Fruit fly (Drosophila melanogaster) whole organism, embryonic: ENCODE measurements around the gene tral.

Experiments
- Asciz ChIP-seq: fragments of 200-800 bp; sonication (Bioruptor generic); optimal IDR thresholded peaks from 2 replicates; lab custom pipeline; 2017; ENCODE audit warnings: missing biosample characterization, mild to moderate bottlenecking, missing genetic modification characterization, missing genetic modification reagents
- Atf-2 ChIP-seq: fragments of 200-800 bp; sonication (Bioruptor generic); optimal IDR thresholded peaks from 2 replicates; lab custom pipeline; 2016; ENCODE audit warnings: missing biosample characterization, missing genetic modification characterization
- Bgb ChIP-seq: fragments of 200-800 bp; sonication (Bioruptor generic); IDR thresholded peaks from 2 replicates; pipeline ENCODE4 v1.3.6; 2022; ENCODE audit warnings: missing biosample characterization, missing genetic modification characterization; ENCODE audit not compliant: partially characterized antibody
- C15 ChIP-seq: fragments of 200-800 bp; sonication (Bioruptor generic); IDR thresholded peaks from 3 replicates; pipeline ENCODE4 v1.3.6; 2022; ENCODE audit warnings: missing biosample characterization, missing genetic modification characterization
- CG10209 ChIP-seq: fragments of 200-800 bp; sonication (Bioruptor generic); optimal IDR thresholded peaks from 3 replicates; lab custom pipeline; 2017; ENCODE audit warnings: missing biosample characterization, mild to moderate bottlenecking, missing genetic modification characterization, missing genetic modification reagents
- CG13123 ChIP-seq: fragments of 200-800 bp; sonication (Bioruptor generic); optimal IDR thresholded peaks from 2 replicates; lab custom pipeline; 2016; ENCODE audit warnings: missing biosample characterization, missing genetic modification characterization
- CG13287 ChIP-seq: fragments of 200-800 bp; sonication (Bioruptor generic); IDR thresholded peaks from 2 replicates; pipeline ENCODE4 v1.3.6; 2022; ENCODE audit warnings: missing biosample characterization, missing genetic modification characterization; ENCODE audit not compliant: partially characterized antibody
- CG13296 ChIP-seq: fragments of 200-800 bp; sonication (Bioruptor generic); optimal IDR thresholded peaks from 3 replicates; lab custom pipeline; 2018; ENCODE audit warnings: missing biosample characterization, mild to moderate bottlenecking, missing genetic modification characterization
- CG13624 ChIP-seq: fragments of 200-800 bp; sonication (Bioruptor generic); optimal IDR thresholded peaks from 2 replicates; lab custom pipeline; 2016; ENCODE audit warnings: missing biosample characterization, missing genetic modification characterization
- CG16813 ChIP-seq: fragments of 200-800 bp; sonication (Bioruptor generic); IDR thresholded peaks from 3 replicates; pipeline ENCODE4 v1.3.6; 2022; ENCODE audit warnings: missing biosample characterization, missing genetic modification characterization; ENCODE audit not compliant: partially characterized antibody
- CG17829 ChIP-seq: fragments of 200-800 bp; optimal IDR thresholded peaks from 2 replicates; lab custom pipeline; 2019; ENCODE audit warnings: missing biosample characterization, mild to moderate bottlenecking, missing genetic modification characterization, moderate library complexity
- CG1832 ChIP-seq: fragments of 200-800 bp; sonication (Bioruptor generic); optimal IDR thresholded peaks from 2 replicates; lab custom pipeline; 2017; ENCODE audit warnings: missing biosample characterization, mild to moderate bottlenecking, missing genetic modification characterization, inconsistent platforms
- CG2875 ChIP-seq: fragments of 200-800 bp; sonication (Bioruptor generic); optimal IDR thresholded peaks from 2 replicates; lab custom pipeline; 2017; ENCODE audit warnings: missing biosample characterization, mild to moderate bottlenecking, missing genetic modification characterization, missing genetic modification reagents
- CG31224 ChIP-seq: fragments of 200-800 bp; sonication (Bioruptor generic); IDR thresholded peaks from 2 replicates; pipeline ENCODE4 v1.3.6; 2022; ENCODE audit warnings: missing biosample characterization, missing genetic modification characterization
- CG3163 ChIP-seq: fragments of 200-800 bp; sonication (Bioruptor generic); optimal IDR thresholded peaks from 3 replicates; lab custom pipeline; 2016; ENCODE audit warnings: missing biosample characterization, missing genetic modification characterization
- CG32772 ChIP-seq: fragments of 200-800 bp; sonication (Bioruptor generic); IDR thresholded peaks from 2 replicates; pipeline ENCODE4 v1.3.6; 2022; ENCODE audit warnings: missing biosample characterization, missing genetic modification characterization
- CG3847 ChIP-seq: fragments of 200-800 bp; sonication (Bioruptor generic); IDR thresholded peaks from 2 replicates; pipeline ENCODE4 v1.3.6; 2022; ENCODE audit warnings: missing biosample characterization, missing genetic modification characterization
- CG5953 ChIP-seq: fragments of 200-800 bp; sonication (Bioruptor generic); IDR thresholded peaks from 2 replicates; pipeline ENCODE4 v1.3.6; 2022; ENCODE audit warnings: missing biosample characterization, missing genetic modification characterization
- CG7556 ChIP-seq: fragments of 200-800 bp; sonication (Bioruptor generic); optimal IDR thresholded peaks from 2 replicates; lab custom pipeline; 2017; ENCODE audit warnings: missing biosample characterization, mild to moderate bottlenecking, missing genetic modification characterization
- CG7963 ChIP-seq: fragments of 200-800 bp; sonication (Bioruptor generic); IDR thresholded peaks from 3 replicates; pipeline ENCODE4 v1.3.6; 2022; ENCODE audit warnings: missing biosample characterization, missing genetic modification characterization; ENCODE audit not compliant: partially characterized antibody
- CG8388 ChIP-seq: fragments of 200-800 bp; sonication (Bioruptor generic); optimal IDR thresholded peaks from 2 replicates; lab custom pipeline; 2019; ENCODE audit warnings: missing biosample characterization, mild to moderate bottlenecking, missing genetic modification characterization, moderate library complexity
- CG8924 ChIP-seq: fragments of 200-800 bp; optimal IDR thresholded peaks from 3 replicates; lab custom pipeline; 2019; ENCODE audit warnings: missing biosample characterization, mild to moderate bottlenecking, missing genetic modification characterization, moderate library complexity
- Deaf1 ChIP-seq: fragments of 200-800 bp; optimal IDR thresholded peaks from 3 replicates; lab custom pipeline; 2019; ENCODE audit warnings: missing biosample characterization, mild to moderate bottlenecking, missing genetic modification characterization, moderate library complexity
- Dref ChIP-seq: fragments of 200-800 bp; sonication (Bioruptor generic); IDR thresholded peaks from 2 replicates; pipeline ENCODE4 v1.3.6; 2022; ENCODE audit warnings: missing biosample characterization, missing genetic modification characterization
- ERR ChIP-seq: fragments of 200-800 bp; sonication (Bioruptor generic); optimal IDR thresholded peaks from 2 replicates; lab custom pipeline; 2016; ENCODE audit warnings: missing biosample characterization, missing genetic modification characterization
- Eip74EF ChIP-seq, 2 experiments: fragments of 200-800 bp in 1 of 2; fragments of >200 bp in 1 of 2; sonication (Bioruptor generic) in 1 of 2; optimal IDR thresholded peaks; 2 replicates each; lab custom pipeline; 2017 to 2019; ENCODE audit warnings: missing biosample characterization in 2 of 2, missing genetic modification characterization in 2 of 2, mild to moderate bottlenecking in 1 of 2, moderate library complexity in 1 of 2
- Ets97D ChIP-seq: fragments of 200-800 bp; sonication (Bioruptor generic); optimal IDR thresholded peaks from 3 replicates; lab custom pipeline; 2016; ENCODE audit warnings: missing biosample characterization, missing genetic modification characterization
- Fer1 ChIP-seq: fragments of 200-800 bp; sonication (Bioruptor generic); optimal IDR thresholded peaks from 2 replicates; lab custom pipeline; 2017; ENCODE audit warnings: missing biosample characterization, mild to moderate bottlenecking, missing genetic modification characterization
- Fer3 ChIP-seq: fragments of 200-800 bp; sonication (Bioruptor generic); optimal IDR thresholded peaks from 2 replicates; lab custom pipeline; 2018; ENCODE audit warnings: missing biosample characterization, mild to moderate bottlenecking, missing genetic modification characterization, moderate library complexity
- Lpt ChIP-seq: fragments of >200 bp; optimal IDR thresholded peaks from 2 replicates; lab custom pipeline; 2018; ENCODE audit warnings: missing biosample characterization, missing genetic modification characterization
- MESR4 ChIP-seq: fragments of 200-800 bp; sonication (Bioruptor generic); optimal IDR thresholded peaks from 2 replicates; lab custom pipeline; 2018; ENCODE audit warnings: missing biosample characterization, mild to moderate bottlenecking, missing genetic modification characterization, moderate library complexity
- Mrtf ChIP-seq: fragments of 200-800 bp; sonication (Bioruptor generic); IDR thresholded peaks from 3 replicates; pipeline ENCODE4 v1.3.6; 2022; ENCODE audit warnings: missing biosample characterization, missing genetic modification characterization
- Myb ChIP-seq: fragments of 200-800 bp; sonication (Bioruptor generic); optimal IDR thresholded peaks from 2 replicates; lab custom pipeline; 2016; ENCODE audit warnings: missing biosample characterization, missing genetic modification characterization
- NFAT ChIP-seq: fragments of 200-800 bp; sonication (Bioruptor generic); IDR thresholded peaks from 2 replicates; pipeline ENCODE4 v1.3.6; 2022; ENCODE audit warnings: missing biosample characterization, missing genetic modification characterization
- Neu2 ChIP-seq: fragments of 200-800 bp; sonication (Bioruptor generic); optimal IDR thresholded peaks from 3 replicates; lab custom pipeline; 2016; ENCODE audit warnings: missing biosample characterization, missing genetic modification characterization, borderline replicate concordance
- cato ChIP-seq: fragments of 200-800 bp; sonication (Bioruptor generic); optimal IDR thresholded peaks from 2 replicates; lab custom pipeline; 2016; ENCODE audit warnings: missing biosample characterization, missing genetic modification characterization, borderline replicate concordance
- dpn ChIP-seq, 2 experiments: fragments of 200-800 bp; sonication (Bioruptor generic); optimal IDR thresholded peaks; 3 replicates each; lab custom pipeline; 2016; ENCODE audit warnings: missing biosample characterization in 2 of 2, missing genetic modification characterization in 2 of 2
- eyg ChIP-seq: fragments of 200-800 bp; sonication (Bioruptor generic); optimal IDR thresholded peaks from 3 replicates; lab custom pipeline; 2016; ENCODE audit warnings: missing biosample characterization, missing genetic modification characterization
- hb ChIP-seq: fragments of 200-800 bp; sonication (Bioruptor generic); IDR thresholded peaks from 3 replicates; pipeline ENCODE4 v1.3.6; 2022; ENCODE audit warnings: missing biosample characterization, missing genetic modification characterization; ENCODE audit not compliant: partially characterized antibody
- jing ChIP-seq: fragments of 200-800 bp; sonication (Bioruptor generic); optimal IDR thresholded peaks from 2 replicates; lab custom pipeline; 2018; ENCODE audit warnings: missing biosample characterization, mild to moderate bottlenecking, missing genetic modification characterization
- nom ChIP-seq: fragments of 200-800 bp; sonication (Bioruptor generic); optimal IDR thresholded peaks from 2 replicates; lab custom pipeline; 2017; ENCODE audit warnings: missing biosample characterization, missing genetic modification characterization, mild to moderate bottlenecking, moderate library complexity, missing genetic modification reagents
- pho ChIP-seq: fragments of 200-800 bp; sonication (Bioruptor generic); optimal IDR thresholded peaks from 2 replicates; lab custom pipeline; 2016; ENCODE audit warnings: missing biosample characterization, missing genetic modification characterization
- repo ChIP-seq: fragments of 200-800 bp; sonication (Bioruptor generic); optimal IDR thresholded peaks from 2 replicates; lab custom pipeline; 2016; ENCODE audit warnings: missing biosample characterization, missing genetic modification characterization
- salm ChIP-seq: fragments of 200-800 bp; sonication (Bioruptor generic); optimal IDR thresholded peaks from 2 replicates; lab custom pipeline; 2018; ENCODE audit warnings: missing biosample characterization, mild to moderate bottlenecking, missing genetic modification characterization
- sens-2 ChIP-seq: fragments of 200-800 bp; sonication (Bioruptor generic); IDR thresholded peaks from 2 replicates; pipeline ENCODE4 v1.3.6; 2022; ENCODE audit warnings: missing biosample characterization, missing genetic modification characterization
- sima ChIP-seq: fragments of 200-800 bp; sonication (Bioruptor generic); optimal IDR thresholded peaks from 2 replicates; lab custom pipeline; 2016; ENCODE audit warnings: missing biosample characterization, missing genetic modification characterization
- sna ChIP-seq: fragments of 200-800 bp; sonication (Bioruptor generic); IDR thresholded peaks from 2 replicates; pipeline ENCODE4 v1.3.6; 2022; ENCODE audit warnings: missing biosample characterization, missing genetic modification characterization; ENCODE audit not compliant: partially characterized antibody
- tna ChIP-seq: fragments of 200-800 bp; sonication (Bioruptor generic); IDR thresholded peaks from 2 replicates; pipeline ENCODE4 v1.3.6; 2022; ENCODE audit warnings: missing biosample characterization, missing genetic modification characterization; ENCODE audit not compliant: partially characterized antibody
- toy ChIP-seq: fragments of 200-800 bp; sonication (Bioruptor generic); IDR thresholded peaks from 2 replicates; pipeline ENCODE4 v1.3.6; 2022; ENCODE audit warnings: missing biosample characterization, missing genetic modification characterization

The tral gene

DNA sequence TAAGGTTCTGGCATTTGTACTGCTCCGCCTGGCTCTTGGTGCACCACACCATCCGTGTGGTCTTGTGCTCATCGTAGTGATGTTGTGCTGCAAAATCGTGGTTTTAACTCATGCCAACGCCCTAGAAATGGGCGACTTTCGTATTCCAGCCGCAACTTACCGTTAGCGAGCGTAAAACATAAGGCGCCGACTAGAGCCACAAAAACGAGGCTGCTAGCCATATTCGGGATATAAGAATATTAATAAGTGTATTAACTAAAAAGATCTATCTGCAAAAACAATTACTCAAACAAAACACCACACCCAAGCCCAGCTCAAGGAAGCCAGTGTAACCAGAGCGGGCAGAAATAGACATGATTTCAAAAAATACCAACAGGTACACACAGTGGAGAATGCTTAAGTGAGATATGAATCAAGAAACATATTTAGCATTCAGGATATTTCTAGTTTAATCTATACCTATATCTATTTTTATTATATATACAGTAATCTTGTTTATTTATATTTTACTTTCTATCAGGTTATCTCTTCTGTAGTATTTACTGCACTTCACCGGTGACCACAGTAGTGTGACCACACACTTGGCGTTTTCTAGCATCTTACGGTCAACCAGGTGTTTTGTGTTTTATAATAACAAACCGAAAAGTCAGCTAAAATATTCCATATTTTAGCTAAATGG is 18.7 kb downstream of the tral start, which contains the start of the genes Tsf2 and CG34242 (continued):
- TF ChIP-seq Neu2 (GFP tag; lab: Kevin White, UChicago) = no peak
- TF ChIP-seq Bgb (GFP tag; lab: Robert Waterston, UW) = no peak
- peak; percentile 79 for TF ChIP-seq C15
- TF ChIP-seq tna (GFP tag; lab: Robert Waterston, UW) = no peak
- TF ChIP-seq CG1832 (GFP tag; lab: Kevin White, UChicago) = no peak
- TF ChIP-seq sna (GFP tag; lab: Robert Waterston, UW) = no peak
- TF ChIP-seq Mrtf = peak; percentile 87; the same call in 2 of the 3 replicates
- no peak for TF ChIP-seq Atf-2 (GFP tag; lab: Kevin White, UChicago)
- no peak for TF ChIP-seq cato (GFP tag; lab: Kevin White, UChicago)
- TF ChIP-seq CG13123 (GFP tag; lab: Kevin White, UChicago) = no peak
- no peak for TF ChIP-seq CG3163
- peak; percentile 72 for TF ChIP-seq Fer1
- TF ChIP-seq dpn (GFP tag; optimal IDR thresholded peaks at IDR 0.05; lab: Kevin White, UChicago) = peak in 1 of 2 experiments; percentile 6
- TF ChIP-seq pho (GFP tag; lab: Kevin White, UChicago) = no peak
- TF ChIP-seq CG32772 = peak; percentile 96
- no peak for TF ChIP-seq jing (GFP tag; lab: Kevin White, UChicago)
- peak; percentile 67 for TF ChIP-seq CG31224 (GFP tag; lab: Robert Waterston, UW)
- peak; percentile 4 for TF ChIP-seq salm
- no peak for TF ChIP-seq repo
- peak; percentile 90 for TF ChIP-seq Fer3 (tag; lab: Kevin White, UChicago)
- TF ChIP-seq CG13287 (GFP tag; lab: Robert Waterston, UW) = no peak
- peak; percentile 52 for TF ChIP-seq MESR4 (GFP tag; lab: Kevin White, UChicago)
- TF ChIP-seq CG5953 = peak; percentile 90
- peak; percentile 58 for TF ChIP-seq nom (GFP tag; lab: Kevin White, UChicago)
- peak; percentile 88 for TF ChIP-seq toy (GFP tag; lab: Robert Waterston, UW)
- peak; percentile 49 for TF ChIP-seq CG7556 (GFP tag; lab: Kevin White, UChicago)
- TF ChIP-seq CG8388 (GFP tag; lab: Kevin White, UChicago) = peak; percentile 42
- peak; percentile 4 for TF ChIP-seq CG10209 (GFP tag; lab: Kevin White, UChicago)
- peak in 1 of 2 experiments; percentile 33 for TF ChIP-seq Eip74EF (GFP tag; optimal IDR thresholded peaks at IDR 0.05; lab: Kevin White, UChicago)
- TF ChIP-seq Deaf1 (tag; lab: Kevin White, UChicago) = no peak
- peak; percentile 85 for TF ChIP-seq NFAT (GFP tag; lab: Robert Waterston, UW)
- no peak for TF ChIP-seq eyg (GFP tag; lab: Kevin White, UChicago)
- no peak for TF ChIP-seq CG16813 (GFP tag; lab: Robert Waterston, UW)
- no peak for TF ChIP-seq ERR (GFP tag; lab: Kevin White, UChicago)
- no peak for TF ChIP-seq Dref (GFP tag; lab: Robert Waterston, UW)
- no peak for TF ChIP-seq Ets97D (GFP tag; lab: Kevin White, UChicago)
- TF ChIP-seq CG7963 (GFP tag; lab: Robert Waterston, UW) = no peak
- TF ChIP-seq CG3847 (GFP tag; lab: Robert Waterston, UW) = peak; percentile 57
- no peak for TF ChIP-seq Asciz
- TF ChIP-seq CG17829 = peak; percentile 83
- TF ChIP-seq Myb (GFP tag; lab: Kevin White, UChicago) = no peak
- peak; percentile 78 for TF ChIP-seq CG13296
- no peak for TF ChIP-seq CG13624
- no peak for TF ChIP-seq Lpt
- TF ChIP-seq sens-2 (GFP tag; lab: Robert Waterston, UW) = peak; percentile 78; the same call in 1 of the 2 replicates
- TF ChIP-seq sima (GFP tag; lab: Kevin White, UChicago) = no peak
- no peak for TF ChIP-seq hb (GFP tag; lab: Robert Waterston, UW)
- peak; percentile 86 for TF ChIP-seq CG8924 (tag; lab: Kevin White, UChicago)
- TF ChIP-seq CG2875 (GFP tag; lab: Kevin White, UChicago) = no peak
